Fruit fly (Drosophila melanogaster) Kc167 (cell line): Measurements from ENCODE around the gene CG17362.

ENCODE experiments used
- Myc ChIP-seq: fragments of >200 bp; optimal IDR thresholded peaks from 2 replicates; lab custom pipeline; 2017; ENCODE audit warnings: missing external identifiers
- Sin3A ChIP-seq: fragments of >200 bp; optimal IDR thresholded peaks from 2 replicates; lab custom pipeline; 2018; ENCODE audit warnings: missing external identifiers
- h ChIP-seq: fragments of >200 bp; optimal IDR thresholded peaks from 3 replicates; lab custom pipeline; 2018; ENCODE audit warnings: missing external identifiers
- insv ChIP-seq: fragments of >200 bp; optimal IDR thresholded peaks from 3 replicates; lab custom pipeline; 2018; ENCODE audit warnings: missing external identifiers
- psq ChIP-seq: fragments of >200 bp; optimal IDR thresholded peaks from 2 replicates; lab custom pipeline; 2017; ENCODE audit warnings: missing external identifiers
- ttk ChIP-seq: sonication (Bioruptor generic); optimal IDR thresholded peaks from 2 replicates; lab custom pipeline; 2017; ENCODE audit warnings: missing external identifiers

DNA sequence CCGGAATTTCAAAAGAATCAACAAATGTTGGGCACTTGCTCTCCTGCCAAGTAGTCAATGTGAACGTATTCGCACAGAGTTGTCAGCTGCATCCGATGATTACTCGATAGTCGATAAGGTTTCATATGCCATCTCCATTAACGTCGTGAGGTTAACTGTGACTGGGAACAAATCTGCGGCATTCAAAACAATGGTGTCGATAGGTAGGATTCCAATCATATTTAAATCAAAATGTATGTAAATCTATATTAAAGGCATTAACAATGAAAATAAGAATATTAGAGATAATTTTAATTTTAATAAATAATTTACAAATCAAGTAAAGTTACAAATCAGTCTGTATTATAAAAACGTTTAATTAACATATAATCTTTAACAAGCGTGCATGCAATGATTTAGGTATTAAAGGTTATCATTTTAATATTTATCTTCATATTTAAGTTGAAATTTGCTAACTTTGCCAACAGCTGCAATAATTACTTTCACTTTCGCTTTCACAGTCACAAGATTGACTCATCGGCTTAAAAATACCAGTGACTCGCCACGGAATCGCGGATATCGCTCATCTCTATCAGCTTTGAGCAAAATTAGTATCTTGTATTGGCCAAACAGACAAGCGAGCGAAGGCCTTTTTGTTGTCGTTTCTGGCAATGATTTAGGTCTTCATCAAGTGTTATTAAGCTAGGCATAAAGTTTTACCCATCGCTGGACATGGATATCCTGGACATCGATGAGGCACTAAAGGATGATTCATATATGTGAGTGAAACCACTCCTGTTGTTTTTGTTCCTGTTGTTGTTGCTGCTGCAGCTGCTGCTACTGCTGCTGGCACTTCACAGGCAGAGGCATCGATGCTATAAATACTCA, 21.6 kb upstream of the CG17362 start, which contains the start of the genes Meics, Nxf3 and ssp2:
- TF ChIP-seq ttk (lab: Kevin White, UChicago) (no peak), Sin3A (no peak), h (lab: Kevin White, UChicago) (no peak), insv (lab: Kevin White, UChicago) (no peak), psq (lab: Kevin White, UChicago) (no peak), Myc (lab: Kevin White, UChicago) (no peak)
